Fruit fly (Drosophila melanogaster) whole organism, embryonic: ENCODE measurements around the gene Nph.

ENCODE experiments used
- CG11247 ChIP-seq: fragments of 200-800 bp; sonication (Bioruptor generic); IDR thresholded peaks from 2 replicates; pipeline ENCODE4 v1.3.6; 2022; ENCODE audit warnings: missing biosample characterization, missing genetic modification characterization
- CG1233 ChIP-seq: fragments of 200-800 bp; sonication (Bioruptor generic); optimal IDR thresholded peaks from 4 replicates; lab custom pipeline; 2018; ENCODE audit warnings: missing biosample characterization, mild to moderate bottlenecking, missing genetic modification characterization
- CG13296 ChIP-seq: fragments of 200-800 bp; sonication (Bioruptor generic); optimal IDR thresholded peaks from 3 replicates; lab custom pipeline; 2018; ENCODE audit warnings: missing biosample characterization, mild to moderate bottlenecking, missing genetic modification characterization
- CG13775 ChIP-seq: fragments of 200-800 bp; sonication (Bioruptor generic); optimal IDR thresholded peaks from 3 replicates; lab custom pipeline; 2017; ENCODE audit warnings: missing biosample characterization, mild to moderate bottlenecking, missing genetic modification characterization
- CG15011 ChIP-seq: fragments of 200-800 bp; sonication (Bioruptor generic); optimal IDR thresholded peaks from 3 replicates; lab custom pipeline; 2018; ENCODE audit warnings: missing biosample characterization, mild to moderate bottlenecking, missing genetic modification characterization
- CG15696 ChIP-seq: fragments of 200-800 bp; sonication (Bioruptor generic); optimal IDR thresholded peaks from 2 replicates; lab custom pipeline; 2019; ENCODE audit warnings: missing biosample characterization, mild to moderate bottlenecking, missing genetic modification characterization, moderate library complexity
- CG2116 ChIP-seq: fragments of 200-800 bp; sonication (Bioruptor generic); optimal IDR thresholded peaks from 3 replicates; lab custom pipeline; 2018; ENCODE audit warnings: missing biosample characterization, mild to moderate bottlenecking, missing genetic modification characterization
- CG30431 ChIP-seq: fragments of 200-800 bp; sonication (Bioruptor generic); optimal IDR thresholded peaks from 2 replicates; lab custom pipeline; 2017; ENCODE audit warnings: missing biosample characterization, missing genetic modification characterization
- CG31365 ChIP-seq: fragments of 200-800 bp; sonication (Bioruptor generic); optimal IDR thresholded peaks from 2 replicates; lab custom pipeline; 2018; ENCODE audit warnings: missing biosample characterization, mild to moderate bottlenecking, missing genetic modification characterization
- CG3407 ChIP-seq: fragments of 200-800 bp; sonication (Bioruptor generic); optimal IDR thresholded peaks from 2 replicates; lab custom pipeline; 2018; ENCODE audit warnings: missing biosample characterization, mild to moderate bottlenecking, missing genetic modification characterization
- CG34422 ChIP-seq: fragments of 200-800 bp; sonication (Bioruptor generic); IDR thresholded peaks from 3 replicates; pipeline ENCODE4 v1.3.6; 2022; ENCODE audit warnings: missing biosample characterization, missing genetic modification characterization
- CG6272 ChIP-seq: fragments of 200-800 bp; sonication (Bioruptor generic); IDR thresholded peaks from 2 replicates; pipeline ENCODE4 v1.3.6; 2022; ENCODE audit warnings: missing biosample characterization, missing genetic modification characterization
- CG8924 ChIP-seq: fragments of 200-800 bp; optimal IDR thresholded peaks from 3 replicates; lab custom pipeline; 2019; ENCODE audit warnings: missing biosample characterization, mild to moderate bottlenecking, missing genetic modification characterization, moderate library complexity
- Eip74EF ChIP-seq, 2 experiments: fragments of 200-800 bp in 1 of 2; fragments of >200 bp in 1 of 2; sonication (Bioruptor generic) in 1 of 2; optimal IDR thresholded peaks; 2 replicates each; lab custom pipeline; 2017 to 2019; ENCODE audit warnings: missing biosample characterization in 2 of 2, missing genetic modification characterization in 2 of 2, mild to moderate bottlenecking in 1 of 2, moderate library complexity in 1 of 2
- Fer2 ChIP-seq: fragments of 200-800 bp; sonication (Bioruptor generic); optimal IDR thresholded peaks from 2 replicates; lab custom pipeline; 2018; ENCODE audit warnings: missing biosample characterization, mild to moderate bottlenecking, missing genetic modification characterization, moderate library complexity
- Hey ChIP-seq: fragments of 200-800 bp; sonication (Bioruptor generic); optimal IDR thresholded peaks from 3 replicates; lab custom pipeline; 2018; ENCODE audit warnings: missing biosample characterization, mild to moderate bottlenecking, missing genetic modification characterization
- Hmx ChIP-seq: fragments of 200-800 bp; sonication (Bioruptor generic); optimal IDR thresholded peaks from 2 replicates; lab custom pipeline; 2016; ENCODE audit warnings: missing biosample characterization, missing genetic modification characterization
- Hsf ChIP-seq: fragments of 200-800 bp; sonication (Bioruptor generic); optimal IDR thresholded peaks from 3 replicates; lab custom pipeline; 2016; ENCODE audit warnings: missing biosample characterization, missing genetic modification characterization
- Kr ChIP-seq: fragments of 200-800 bp; sonication (Bioruptor generic); optimal IDR thresholded peaks from 2 replicates; lab custom pipeline; 2017; ENCODE audit warnings: missing biosample characterization, mild to moderate bottlenecking, missing genetic modification characterization
- NC2α ChIP-seq: fragments of 200-800 bp; sonication (Bioruptor generic); optimal IDR thresholded peaks from 2 replicates; lab custom pipeline; 2016; ENCODE audit warnings: missing biosample characterization, missing genetic modification characterization
- Opbp ChIP-seq: fragments of 200-800 bp; sonication (Bioruptor generic); IDR thresholded peaks from 3 replicates; pipeline ENCODE4 v1.3.6; 2022; ENCODE audit warnings: missing biosample characterization, missing genetic modification characterization; ENCODE audit not compliant: partially characterized antibody
- Rx ChIP-seq: fragments of 200-800 bp; sonication (Bioruptor generic); IDR thresholded peaks from 2 replicates; pipeline ENCODE4 v1.3.6; 2022; ENCODE audit warnings: missing biosample characterization, missing genetic modification characterization
- Ssrp ChIP-seq: fragments of 200-800 bp; sonication (Bioruptor generic); optimal IDR thresholded peaks from 2 replicates; lab custom pipeline; 2018; ENCODE audit warnings: missing biosample characterization, mild to moderate bottlenecking, missing genetic modification characterization, moderate library complexity
- Vsx1 ChIP-seq: fragments of 200-800 bp; sonication (Bioruptor generic); optimal IDR thresholded peaks from 2 replicates; lab custom pipeline; 2017; ENCODE audit warnings: missing biosample characterization, mild to moderate bottlenecking, missing genetic modification characterization, missing genetic modification reagents
- ap ChIP-seq: fragments of 200-800 bp; sonication (Bioruptor generic); IDR thresholded peaks from 2 replicates; pipeline ENCODE4 v1.3.6; 2022; ENCODE audit warnings: missing biosample characterization, missing genetic modification characterization
- ash1 ChIP-seq: fragments of 200-800 bp; sonication (Bioruptor generic); optimal IDR thresholded peaks from 2 replicates; lab custom pipeline; 2018; ENCODE audit warnings: missing biosample characterization, mild to moderate bottlenecking, missing genetic modification characterization
- bab2 ChIP-seq: fragments of 200-800 bp; sonication (Bioruptor generic); optimal IDR thresholded peaks from 2 replicates; lab custom pipeline; 2016; ENCODE audit warnings: missing biosample characterization, missing genetic modification characterization
- bbx ChIP-seq: fragments of 200-800 bp; sonication (Bioruptor generic); IDR thresholded peaks from 2 replicates; pipeline ENCODE4 v1.3.6; 2022; ENCODE audit warnings: missing biosample characterization, missing genetic modification characterization; ENCODE audit not compliant: partially characterized antibody
- cas ChIP-seq: fragments of 200-800 bp; sonication (Bioruptor generic); IDR thresholded peaks from 2 replicates; pipeline ENCODE4 v1.3.6; 2022; ENCODE audit warnings: missing biosample characterization, missing genetic modification characterization
- chn ChIP-seq: fragments of 200-800 bp; sonication (Bioruptor generic); optimal IDR thresholded peaks from 2 replicates; lab custom pipeline; 2016; ENCODE audit warnings: missing biosample characterization, missing genetic modification characterization
- disco-r ChIP-seq: fragments of 200-800 bp; sonication (Bioruptor generic); optimal IDR thresholded peaks from 2 replicates; lab custom pipeline; 2016; ENCODE audit warnings: missing biosample characterization, missing genetic modification characterization
- dysf ChIP-seq: fragments of 200-800 bp; sonication (Bioruptor generic); IDR thresholded peaks from 3 replicates; pipeline ENCODE4 v1.3.6; 2022; ENCODE audit warnings: missing biosample characterization, missing genetic modification characterization
- gce ChIP-seq: fragments of 200-800 bp; sonication (Bioruptor generic); IDR thresholded peaks from 3 replicates; pipeline ENCODE4 v1.3.6; 2022; ENCODE audit warnings: missing biosample characterization, missing genetic modification characterization
- hb ChIP-seq: fragments of 200-800 bp; sonication (Bioruptor generic); IDR thresholded peaks from 3 replicates; pipeline ENCODE4 v1.3.6; 2022; ENCODE audit warnings: missing biosample characterization, missing genetic modification characterization; ENCODE audit not compliant: partially characterized antibody
- hbn ChIP-seq: fragments of 200-800 bp; sonication (Bioruptor generic); IDR thresholded peaks from 2 replicates; pipeline ENCODE4 v1.3.6; 2022; ENCODE audit warnings: missing biosample characterization, missing genetic modification characterization; ENCODE audit not compliant: partially characterized antibody
- inv ChIP-seq: fragments of 200-800 bp; sonication (Bioruptor generic); IDR thresholded peaks from 2 replicates; pipeline ENCODE4 v1.3.6; 2022; ENCODE audit warnings: missing biosample characterization, missing genetic modification characterization; ENCODE audit not compliant: partially characterized antibody
- mam ChIP-seq: fragments of 200-800 bp; sonication (Bioruptor generic); optimal IDR thresholded peaks from 3 replicates; lab custom pipeline; 2016; ENCODE audit warnings: missing biosample characterization, missing genetic modification characterization
- mld ChIP-seq: fragments of 200-800 bp; sonication (Bioruptor generic); IDR thresholded peaks from 3 replicates; pipeline ENCODE4 v1.3.6; 2022; ENCODE audit warnings: missing biosample characterization, missing genetic modification characterization; ENCODE audit not compliant: partially characterized antibody
- oc ChIP-seq: fragments of 200-800 bp; sonication (Bioruptor generic); optimal IDR thresholded peaks from 2 replicates; lab custom pipeline; 2018; ENCODE audit warnings: missing biosample characterization, mild to moderate bottlenecking, missing genetic modification characterization, moderate library complexity
- p53 ChIP-seq: fragments of 200-800 bp; sonication (Bioruptor generic); optimal IDR thresholded peaks from 2 replicates; lab custom pipeline; 2016; ENCODE audit warnings: missing biosample characterization, missing genetic modification characterization
- pho ChIP-seq: fragments of 200-800 bp; sonication (Bioruptor generic); optimal IDR thresholded peaks from 2 replicates; lab custom pipeline; 2016; ENCODE audit warnings: missing biosample characterization, missing genetic modification characterization
- pros ChIP-seq: fragments of 200-800 bp; sonication (Bioruptor generic); optimal IDR thresholded peaks from 3 replicates; lab custom pipeline; 2019; ENCODE audit warnings: missing biosample characterization, mild to moderate bottlenecking, missing genetic modification characterization, moderate library complexity
- ranshi ChIP-seq: fragments of 200-800 bp; sonication (Bioruptor generic); IDR thresholded peaks from 2 replicates; pipeline ENCODE4 v1.3.6; 2022; ENCODE audit warnings: missing biosample characterization, missing genetic modification characterization
- sd ChIP-seq: fragments of 200-800 bp; sonication (Bioruptor generic); optimal IDR thresholded peaks from 3 replicates; lab custom pipeline; 2018; ENCODE audit warnings: missing biosample characterization, mild to moderate bottlenecking, missing genetic modification characterization, moderate library complexity
- tio ChIP-seq: fragments of 200-800 bp; sonication (Bioruptor generic); optimal IDR thresholded peaks from 2 replicates; lab custom pipeline; 2017; ENCODE audit warnings: missing biosample characterization, missing genetic modification characterization, inconsistent platforms
- toy ChIP-seq: fragments of 200-800 bp; sonication (Bioruptor generic); IDR thresholded peaks from 2 replicates; pipeline ENCODE4 v1.3.6; 2022; ENCODE audit warnings: missing biosample characterization, missing genetic modification characterization
- trem ChIP-seq: fragments of 200-800 bp; optimal IDR thresholded peaks from 3 replicates; lab custom pipeline; 2019; ENCODE audit warnings: missing biosample characterization, mild to moderate bottlenecking, missing genetic modification characterization, moderate library complexity
- tx ChIP-seq: fragments of 200-800 bp; sonication (Bioruptor generic); optimal IDR thresholded peaks from 2 replicates; lab custom pipeline; 2016; ENCODE audit warnings: missing biosample characterization, missing genetic modification characterization
- zfh1 ChIP-seq: fragments of 200-800 bp; sonication (Bioruptor generic); IDR thresholded peaks from 3 replicates; pipeline ENCODE4 v1.3.6; 2022; ENCODE audit warnings: missing biosample characterization, missing genetic modification characterization

Nph gene

DNA sequence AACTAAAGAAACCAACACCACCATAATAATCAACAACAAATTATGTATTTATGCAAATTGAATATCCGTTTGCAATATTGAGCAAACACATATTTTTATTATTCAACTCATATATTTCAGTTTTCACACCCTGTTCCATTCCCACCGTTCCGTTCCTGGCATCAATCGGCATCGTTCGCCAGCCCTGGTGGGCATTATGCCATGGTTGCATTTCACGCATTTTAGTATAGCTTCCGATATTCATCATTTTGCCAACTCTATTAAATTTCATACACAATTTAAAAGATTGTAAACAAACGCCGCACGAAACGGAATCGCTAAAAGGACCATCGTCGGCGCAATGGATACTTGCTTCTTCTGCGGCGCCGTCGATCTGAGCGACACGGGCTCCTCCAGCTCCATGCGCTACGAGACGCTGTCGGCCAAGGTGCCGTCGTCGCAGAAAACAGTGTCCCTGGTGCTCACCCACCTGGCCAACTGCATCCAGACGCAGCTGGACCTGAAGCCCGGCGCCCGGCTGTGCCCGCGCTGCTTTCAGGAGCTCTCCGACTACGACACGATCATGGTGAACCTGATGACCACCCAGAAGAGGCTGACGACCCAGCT is 38.6 kb upstream of the Nph start, which contains the start of gene Sry-delta (continued):
- TF ChIP-seq Opbp (GFP tag; lab: Robert Waterston, UW) = peak; percentile 87
- no peak for TF ChIP-seq CG31365 (tag; lab: Kevin White, UChicago)
- peak; percentile 84 for TF ChIP-seq ash1 (GFP tag; lab: Kevin White, UChicago)
- TF ChIP-seq mam = peak; percentile 94
- TF ChIP-seq inv (GFP tag; lab: Robert Waterston, UW) = peak; percentile 66; the same call in 1 of the 2 replicates
- TF ChIP-seq CG1233 = peak; percentile 52
- peak; percentile 60 for TF ChIP-seq CG15696 (tag; lab: Kevin White, UChicago)
- TF ChIP-seq disco-r (GFP tag; lab: Kevin White, UChicago) = peak; percentile 57
- no peak for TF ChIP-seq Hey
- TF ChIP-seq Hsf = peak; percentile 87
- peak; percentile 67 for TF ChIP-seq Rx (GFP tag; lab: Robert Waterston, UW)
- peak; percentile 91 for TF ChIP-seq pho (GFP tag; lab: Kevin White, UChicago)
- no peak for TF ChIP-seq CG15011
- no peak for TF ChIP-seq Kr
- TF ChIP-seq hbn (GFP tag; lab: Robert Waterston, UW) = peak; percentile 71
- no peak for TF ChIP-seq Vsx1 (GFP tag; lab: Kevin White, UChicago)
- peak; percentile 74 for TF ChIP-seq CG13775
- TF ChIP-seq chn = peak; percentile 85
- TF ChIP-seq sd (tag; lab: Kevin White, UChicago) = no peak
- TF ChIP-seq CG3407 (GFP tag; lab: Kevin White, UChicago) = no peak
- TF ChIP-seq zfh1 (GFP tag; lab: Robert Waterston, UW) = peak; percentile 73; the same call in 2 of the 3 replicates
- TF ChIP-seq CG11247 = peak; percentile 84
- TF ChIP-seq hb (GFP tag; lab: Robert Waterston, UW) = peak; percentile 60; the same call in 2 of the 3 replicates
- peak; percentile 16 for TF ChIP-seq CG30431 (GFP tag; lab: Kevin White, UChicago)
- peak; percentile 82 for TF ChIP-seq ranshi (GFP tag; lab: Robert Waterston, UW)
- TF ChIP-seq toy = no peak
- peak; percentile 81 for TF ChIP-seq CG8924 (tag; lab: Kevin White, UChicago)
- TF ChIP-seq Ssrp (tag; lab: Kevin White, UChicago) = peak; percentile 40
- peak; percentile 69 for TF ChIP-seq CG6272
- peak; percentile 84 for TF ChIP-seq bab2
- TF ChIP-seq NC2α (GFP tag; lab: Kevin White, UChicago) = peak; percentile 69
- TF ChIP-seq cas (GFP tag; lab: Robert Waterston, UW) = peak; percentile 74
- TF ChIP-seq Fer2 (tag; lab: Kevin White, UChicago) = peak; percentile 42
- peak; percentile 41; the same call in 1 of the 3 replicates for TF ChIP-seq mld (GFP tag; lab: Robert Waterston, UW)
- TF ChIP-seq p53 = peak; percentile 87
- TF ChIP-seq Hmx (GFP tag; lab: Kevin White, UChicago) = no peak
- peak; percentile 84 for TF ChIP-seq CG34422 (GFP tag; lab: Robert Waterston, UW)
- TF ChIP-seq trem = peak; percentile 83
- TF ChIP-seq CG2116 (GFP tag; lab: Kevin White, UChicago) = peak; percentile 100
- no peak for TF ChIP-seq tio (GFP tag; lab: Kevin White, UChicago)
- TF ChIP-seq Eip74EF (GFP tag; optimal IDR thresholded peaks at IDR 0.05; lab: Kevin White, UChicago) = no peak
- peak; percentile 46 for TF ChIP-seq ap (GFP tag; lab: Robert Waterston, UW)
- TF ChIP-seq CG13296 (GFP tag; lab: Kevin White, UChicago) = peak; percentile 58
- no peak for TF ChIP-seq oc
- peak; percentile 59; the same call in 2 of the 3 replicates for TF ChIP-seq dysf
- peak; percentile 77 for TF ChIP-seq bbx
- no peak for TF ChIP-seq pros (GFP tag; lab: Kevin White, UChicago)
- peak; percentile 83 for TF ChIP-seq tx (GFP tag; lab: Kevin White, UChicago)
- 0 out of 3 replicates have a peak, but pooled peaks have one; percentile 20 for TF ChIP-seq gce (GFP tag; lab: Robert Waterston, UW)
